Fruit fly (Drosophila melanogaster) whole organism, wandering third instar larva: Measurements from ENCODE around the gene Syt4.

Experiments used
- N ChIP-seq: fragments of >200 bp; optimal IDR thresholded peaks from 2 replicates; lab custom pipeline; 2018; ENCODE audit warnings: missing biosample characterization, missing external identifiers, missing genetic modification characterization
- h ChIP-seq: fragments of 200-800 bp; sonication (Bioruptor generic); optimal IDR thresholded peaks from 3 replicates; lab custom pipeline; 2016; ENCODE audit warnings: missing biosample characterization, mild to moderate bottlenecking, missing genetic modification characterization
- psq ChIP-seq: fragments of 200-800 bp; sonication (Bioruptor generic); optimal IDR thresholded peaks from 3 replicates; lab custom pipeline; 2017; ENCODE audit warnings: missing biosample characterization, mild to moderate bottlenecking, missing genetic modification characterization, moderate library complexity

dm6 chr3R:7265567-7266208 lies at the start of gene Syt4, which contains the start of gene Gld:
- TF ChIP-seq h (GFP tag; lab: Kevin White, UChicago): no peak
- no peak for TF ChIP-seq psq (GFP tag; lab: Kevin White, UChicago)
- TF ChIP-seq N (GFP tag; lab: Kevin White, UChicago): no peak
